Fruit fly (Drosophila melanogaster) whole organism, prepupa: ENCODE results near the gene CG46394.

Experiments
- CG10631 ChIP-seq: fragments of 200-800 bp; sonication (Bioruptor generic); optimal IDR thresholded peaks from 2 replicates; lab custom pipeline; 2016; ENCODE audit warnings: missing biosample characterization, missing genetic modification characterization
- CG16779 ChIP-seq: fragments of 200-800 bp; sonication (Bioruptor generic); optimal IDR thresholded peaks from 3 replicates; lab custom pipeline; 2017; ENCODE audit warnings: missing biosample characterization, mild to moderate bottlenecking, missing genetic modification characterization
- CG3032 ChIP-seq: fragments of 200-800 bp; optimal IDR thresholded peaks from 2 replicates; lab custom pipeline; 2019; ENCODE audit warnings: missing biosample characterization, mild to moderate bottlenecking, missing genetic modification characterization, moderate library complexity
- CG34406 ChIP-seq: fragments of 200-800 bp; sonication (Bioruptor generic); optimal IDR thresholded peaks from 3 replicates; lab custom pipeline; 2016; ENCODE audit warnings: missing biosample characterization, missing genetic modification characterization
- CG8119 ChIP-seq: fragments of 200-800 bp; sonication (Bioruptor generic); IDR thresholded peaks from 3 replicates; pipeline ENCODE4 v1.3.6; 2022; ENCODE audit warnings: missing biosample characterization, missing genetic modification characterization
- CG8319 ChIP-seq: fragments of 200-800 bp; sonication (Bioruptor generic); optimal IDR thresholded peaks from 3 replicates; lab custom pipeline; 2016; ENCODE audit warnings: missing biosample characterization, missing genetic modification characterization
- Eip93F ChIP-seq: fragments of 200-800 bp; sonication (Bioruptor generic); optimal IDR thresholded peaks from 2 replicates; lab custom pipeline; 2016; ENCODE audit warnings: missing biosample characterization, mild to moderate bottlenecking, missing genetic modification characterization
- Gug ChIP-seq: fragments of 200-800 bp; sonication (Bioruptor generic); IDR thresholded peaks from 2 replicates; pipeline ENCODE4 v1.3.6; 2022; ENCODE audit warnings: missing biosample characterization, missing genetic modification characterization
- dsx ChIP-seq: fragments of 200-800 bp; optimal IDR thresholded peaks from 3 replicates; lab custom pipeline; 2019; ENCODE audit warnings: missing biosample characterization, mild to moderate bottlenecking, missing genetic modification characterization, moderate library complexity; ENCODE audit not compliant: poor library complexity, severe bottlenecking
- fkh ChIP-seq: fragments of 200-800 bp; sonication (Bioruptor generic); optimal IDR thresholded peaks from 3 replicates; lab custom pipeline; 2017; ENCODE audit warnings: missing biosample characterization, mild to moderate bottlenecking, missing genetic modification characterization, moderate library complexity
- spab ChIP-seq: fragments of 200-800 bp; sonication (Bioruptor generic); optimal IDR thresholded peaks from 2 replicates; lab custom pipeline; 2017; ENCODE audit warnings: missing biosample characterization, mild to moderate bottlenecking, missing genetic modification characterization, missing genetic modification reagents
- topi ChIP-seq: fragments of 200-800 bp; sonication (Bioruptor generic); optimal IDR thresholded peaks from 3 replicates; lab custom pipeline; 2016; ENCODE audit warnings: missing biosample characterization, missing genetic modification characterization

DNA sequence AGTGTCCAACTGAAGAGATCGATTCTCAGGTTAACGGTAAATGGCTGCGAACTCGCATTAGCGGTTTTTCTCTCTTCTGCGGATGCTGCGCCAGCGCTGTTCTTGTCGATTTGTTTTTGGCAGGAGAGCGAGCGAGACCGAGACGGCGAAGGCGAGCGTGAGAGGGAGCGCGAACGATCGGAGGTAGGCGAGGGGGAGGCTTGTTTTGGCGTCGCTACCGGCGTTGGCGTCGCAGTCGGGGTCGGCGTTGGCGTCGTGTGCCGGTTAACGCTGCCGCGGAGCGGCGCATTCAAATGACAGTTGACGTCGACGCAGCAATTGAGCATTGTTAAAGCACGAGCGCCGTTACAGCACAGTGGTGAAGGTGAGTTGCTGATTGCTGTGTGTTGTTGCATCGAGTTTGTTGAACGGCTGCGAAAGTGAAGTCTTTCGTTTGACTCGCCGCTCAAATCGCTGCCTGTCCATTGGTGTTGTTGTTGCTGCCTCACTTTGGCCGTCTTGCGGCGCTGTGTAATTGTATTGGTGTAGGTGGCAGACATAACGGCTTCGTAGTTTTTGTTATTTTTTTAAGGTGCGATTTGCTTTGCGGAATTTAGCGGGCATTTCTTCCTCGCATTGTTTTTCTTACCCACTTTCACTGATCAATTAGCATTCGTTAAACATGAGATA lies 13.2 kb upstream of the CG46394 start:
- no peak for TF ChIP-seq CG16779 (tag; lab: Kevin White, UChicago)
- TF ChIP-seq Gug (GFP tag; lab: Robert Waterston, UW) = no peak
- no peak for TF ChIP-seq topi (GFP tag; lab: Kevin White, UChicago)
- TF ChIP-seq Eip93F (GFP tag; lab: Kevin White, UChicago) = no peak
- no peak for TF ChIP-seq spab
- TF ChIP-seq CG3032 (tag; lab: Kevin White, UChicago) = no peak
- no peak for TF ChIP-seq CG8319
- TF ChIP-seq fkh = no peak
- no peak for TF ChIP-seq CG34406 (GFP tag; lab: Kevin White, UChicago)
- no peak for TF ChIP-seq CG10631 (GFP tag; lab: Kevin White, UChicago)
- no peak for TF ChIP-seq dsx (GFP tag; lab: Kevin White, UChicago)
- TF ChIP-seq CG8119 (GFP tag; lab: Robert Waterston, UW) = no peak
